Fruit fly (Drosophila melanogaster) whole organism, embryonic: ENCODE measurements around the gene CG11279.
A peak's percentile ranks its signal among the peaks of the same experiment; 100 is the strongest.

Source experiments
- Aef1 ChIP-seq: fragments of 200-800 bp; sonication (Bioruptor generic); IDR thresholded peaks from 3 replicates; pipeline ENCODE4 v1.3.6; 2022; ENCODE audit warnings: missing biosample characterization, missing genetic modification characterization
- Atf-2 ChIP-seq: fragments of 200-800 bp; sonication (Bioruptor generic); optimal IDR thresholded peaks from 2 replicates; lab custom pipeline; 2016; ENCODE audit warnings: missing biosample characterization, missing genetic modification characterization
- B-H1 ChIP-seq: fragments of 200-800 bp; sonication (Bioruptor generic); IDR thresholded peaks from 3 replicates; pipeline ENCODE4 v1.3.6; 2022; ENCODE audit warnings: missing biosample characterization, missing genetic modification characterization
- CG10321 ChIP-seq: fragments of 200-800 bp; sonication (Bioruptor generic); IDR thresholded peaks from 2 replicates; pipeline ENCODE4 v1.3.6; 2022; ENCODE audit warnings: missing biosample characterization, missing genetic modification characterization
- CG10462 ChIP-seq: fragments of 200-800 bp; sonication (Bioruptor generic); optimal IDR thresholded peaks from 2 replicates; lab custom pipeline; 2016; ENCODE audit warnings: missing biosample characterization, missing genetic modification characterization
- CG11247 ChIP-seq: fragments of 200-800 bp; sonication (Bioruptor generic); IDR thresholded peaks from 2 replicates; pipeline ENCODE4 v1.3.6; 2022; ENCODE audit warnings: missing biosample characterization, missing genetic modification characterization
- CG11398 ChIP-seq: fragments of 200-800 bp; sonication (Bioruptor generic); optimal IDR thresholded peaks from 2 replicates; lab custom pipeline; 2016; ENCODE audit warnings: missing biosample characterization, missing genetic modification characterization
- CG14965 ChIP-seq: fragments of 200-800 bp; sonication (Bioruptor generic); optimal IDR thresholded peaks from 2 replicates; lab custom pipeline; 2016; ENCODE audit warnings: missing biosample characterization, missing genetic modification characterization, borderline replicate concordance
- CG15479 ChIP-seq: fragments of 200-800 bp; sonication (Bioruptor generic); optimal IDR thresholded peaks from 3 replicates; lab custom pipeline; 2019; ENCODE audit warnings: missing biosample characterization, mild to moderate bottlenecking, missing genetic modification characterization, moderate library complexity
- CG15514 ChIP-seq: fragments of 200-800 bp; sonication (Bioruptor generic); optimal IDR thresholded peaks from 3 replicates; lab custom pipeline; 2017; ENCODE audit warnings: missing biosample characterization, missing genetic modification characterization, mild to moderate bottlenecking, moderate library complexity, missing genetic modification reagents
- CG17359 ChIP-seq: fragments of 200-800 bp; sonication (Bioruptor generic); optimal IDR thresholded peaks from 3 replicates; lab custom pipeline; 2018; ENCODE audit warnings: missing biosample characterization, mild to moderate bottlenecking, missing genetic modification characterization, moderate library complexity
- CG17385 ChIP-seq: fragments of 200-800 bp; sonication (Bioruptor generic); optimal IDR thresholded peaks from 3 replicates; lab custom pipeline; 2018; ENCODE audit warnings: missing biosample characterization, mild to moderate bottlenecking, missing genetic modification characterization
- CG17912 ChIP-seq: fragments of 200-800 bp; sonication (Bioruptor generic); optimal IDR thresholded peaks from 2 replicates; lab custom pipeline; 2018; ENCODE audit warnings: missing biosample characterization, mild to moderate bottlenecking, missing genetic modification characterization
- CG2129 ChIP-seq: fragments of 200-800 bp; sonication (Bioruptor generic); IDR thresholded peaks from 2 replicates; pipeline ENCODE4 v1.3.6; 2022; ENCODE audit warnings: missing biosample characterization, missing genetic modification characterization; ENCODE audit not compliant: partially characterized antibody
- CG2712 ChIP-seq: fragments of 200-800 bp; optimal IDR thresholded peaks from 3 replicates; lab custom pipeline; 2019; ENCODE audit warnings: missing biosample characterization, mild to moderate bottlenecking, missing genetic modification characterization, moderate library complexity
- CG4617 ChIP-seq: fragments of 200-800 bp; sonication (Bioruptor generic); optimal IDR thresholded peaks from 3 replicates; lab custom pipeline; 2016; ENCODE audit warnings: missing biosample characterization, missing genetic modification characterization, borderline replicate concordance
- CG6654 ChIP-seq: fragments of 200-800 bp; sonication (Bioruptor generic); optimal IDR thresholded peaks from 2 replicates; lab custom pipeline; 2017; ENCODE audit warnings: missing biosample characterization, mild to moderate bottlenecking, missing genetic modification characterization
- CG6791 ChIP-seq: fragments of 200-800 bp; sonication (Bioruptor generic); IDR thresholded peaks from 3 replicates; pipeline ENCODE4 v1.3.6; 2022; ENCODE audit warnings: missing biosample characterization, missing genetic modification characterization; ENCODE audit not compliant: partially characterized antibody
- CG8359 ChIP-seq: fragments of 200-800 bp; sonication (Bioruptor generic); optimal IDR thresholded peaks from 2 replicates; lab custom pipeline; 2017; ENCODE audit warnings: missing biosample characterization, mild to moderate bottlenecking, missing genetic modification characterization, borderline replicate concordance
- CG8478 ChIP-seq: fragments of >200 bp; optimal IDR thresholded peaks from 2 replicates; lab custom pipeline; 2018
- CoRest ChIP-seq: fragments of 200-800 bp; sonication (Bioruptor generic); optimal IDR thresholded peaks from 3 replicates; lab custom pipeline; 2018; ENCODE audit warnings: missing biosample characterization, mild to moderate bottlenecking, missing genetic modification characterization, moderate library complexity
- CrebB ChIP-seq: fragments of 200-800 bp; sonication (Bioruptor generic); optimal IDR thresholded peaks from 3 replicates; lab custom pipeline; 2018; ENCODE audit warnings: missing biosample characterization, mild to moderate bottlenecking, missing genetic modification characterization
- Dbx ChIP-seq: fragments of 200-800 bp; sonication (Bioruptor generic); IDR thresholded peaks from 3 replicates; pipeline ENCODE4 v1.3.6; 2022; ENCODE audit warnings: missing biosample characterization, missing genetic modification characterization
- Doc2 ChIP-seq: fragments of 200-800 bp; sonication (Bioruptor generic); IDR thresholded peaks from 2 replicates; pipeline ENCODE4 v1.3.6; 2022; ENCODE audit warnings: missing biosample characterization, missing genetic modification characterization
- Dp ChIP-seq: fragments of 200-800 bp; sonication (Bioruptor generic); optimal IDR thresholded peaks from 2 replicates; lab custom pipeline; 2018; ENCODE audit warnings: missing biosample characterization, mild to moderate bottlenecking, missing genetic modification characterization, moderate library complexity
- HHEX ChIP-seq: fragments of 200-800 bp; sonication (Bioruptor generic); optimal IDR thresholded peaks from 3 replicates; lab custom pipeline; 2017; ENCODE audit warnings: missing biosample characterization, mild to moderate bottlenecking, missing genetic modification characterization, missing genetic modification reagents
- Hsf ChIP-seq: fragments of 200-800 bp; sonication (Bioruptor generic); optimal IDR thresholded peaks from 3 replicates; lab custom pipeline; 2016; ENCODE audit warnings: missing biosample characterization, missing genetic modification characterization
- NK7.1 ChIP-seq: fragments of 200-800 bp; sonication (Bioruptor generic); optimal IDR thresholded peaks from 3 replicates; lab custom pipeline; 2016; ENCODE audit warnings: missing biosample characterization, missing genetic modification characterization
- PHDP ChIP-seq: fragments of 200-800 bp; sonication (Bioruptor generic); optimal IDR thresholded peaks from 3 replicates; lab custom pipeline; 2018; ENCODE audit warnings: missing biosample characterization, mild to moderate bottlenecking, missing genetic modification characterization, moderate library complexity
- Trl ChIP-seq, 3 experiments: fragments of >200 bp in 2 of 3; fragments of 200-800 bp in 1 of 3; sonication (Bioruptor generic) in 1 of 3; optimal IDR thresholded peaks; 2 replicates in 1 of 3; 3 replicates in 2 of 3; lab custom pipeline; 2016 to 2017; ENCODE audit warnings: missing biosample characterization in 1 of 3, missing genetic modification characterization in 1 of 3
- YL-1 ChIP-seq: fragments of 200-800 bp; sonication (Bioruptor generic); optimal IDR thresholded peaks from 3 replicates; lab custom pipeline; 2017; ENCODE audit warnings: missing biosample characterization, mild to moderate bottlenecking, missing genetic modification characterization
- ac ChIP-seq: fragments of 200-800 bp; sonication (Bioruptor generic); optimal IDR thresholded peaks from 3 replicates; lab custom pipeline; 2017; ENCODE audit warnings: missing biosample characterization, mild to moderate bottlenecking, missing genetic modification characterization
- ap ChIP-seq: fragments of 200-800 bp; sonication (Bioruptor generic); IDR thresholded peaks from 2 replicates; pipeline ENCODE4 v1.3.6; 2022; ENCODE audit warnings: missing biosample characterization, missing genetic modification characterization
- da ChIP-seq: fragments of 200-800 bp; sonication (Bioruptor generic); optimal IDR thresholded peaks from 2 replicates; lab custom pipeline; 2016; ENCODE audit warnings: missing biosample characterization, missing genetic modification characterization
- disco-r ChIP-seq: fragments of 200-800 bp; sonication (Bioruptor generic); optimal IDR thresholded peaks from 2 replicates; lab custom pipeline; 2016; ENCODE audit warnings: missing biosample characterization, missing genetic modification characterization
- dm ChIP-seq: fragments of 200-800 bp; sonication (Bioruptor generic); optimal IDR thresholded peaks from 3 replicates; lab custom pipeline; 2016; ENCODE audit warnings: missing biosample characterization, missing genetic modification characterization
- dysf ChIP-seq: fragments of 200-800 bp; sonication (Bioruptor generic); IDR thresholded peaks from 3 replicates; pipeline ENCODE4 v1.3.6; 2022; ENCODE audit warnings: missing biosample characterization, missing genetic modification characterization
- gro ChIP-seq: fragments of 200-800 bp; sonication (Bioruptor generic); optimal IDR thresholded peaks from 2 replicates; lab custom pipeline; 2016; ENCODE audit warnings: missing biosample characterization, missing genetic modification characterization
- hb ChIP-seq: fragments of 200-800 bp; sonication (Bioruptor generic); IDR thresholded peaks from 3 replicates; pipeline ENCODE4 v1.3.6; 2022; ENCODE audit warnings: missing biosample characterization, missing genetic modification characterization; ENCODE audit not compliant: partially characterized antibody
- jing ChIP-seq: fragments of 200-800 bp; sonication (Bioruptor generic); optimal IDR thresholded peaks from 2 replicates; lab custom pipeline; 2018; ENCODE audit warnings: missing biosample characterization, mild to moderate bottlenecking, missing genetic modification characterization
- kay ChIP-seq: fragments of 200-800 bp; sonication (Bioruptor generic); optimal IDR thresholded peaks from 2 replicates; lab custom pipeline; 2016; ENCODE audit warnings: missing biosample characterization, missing genetic modification characterization
- ken ChIP-seq: fragments of 200-800 bp; sonication (Bioruptor generic); IDR thresholded peaks from 3 replicates; pipeline ENCODE4 v1.3.6; 2022; ENCODE audit warnings: missing biosample characterization, missing genetic modification characterization
- org-1 ChIP-seq: fragments of 200-800 bp; sonication (Bioruptor generic); optimal IDR thresholded peaks from 2 replicates; lab custom pipeline; 2017; ENCODE audit warnings: missing biosample characterization, missing genetic modification characterization
- psq ChIP-seq: fragments of 200-800 bp; sonication (Bioruptor generic); optimal IDR thresholded peaks from 2 replicates; lab custom pipeline; 2017; ENCODE audit warnings: missing biosample characterization, missing genetic modification characterization
- ranshi ChIP-seq: fragments of 200-800 bp; sonication (Bioruptor generic); IDR thresholded peaks from 2 replicates; pipeline ENCODE4 v1.3.6; 2022; ENCODE audit warnings: missing biosample characterization, missing genetic modification characterization
- sens-2 ChIP-seq: fragments of 200-800 bp; sonication (Bioruptor generic); IDR thresholded peaks from 2 replicates; pipeline ENCODE4 v1.3.6; 2022; ENCODE audit warnings: missing biosample characterization, missing genetic modification characterization
- slp2 ChIP-seq: fragments of 200-800 bp; sonication (Bioruptor generic); optimal IDR thresholded peaks from 2 replicates; lab custom pipeline; 2016; ENCODE audit warnings: missing biosample characterization, missing genetic modification characterization
- ttk ChIP-seq: fragments of 200-800 bp; sonication (Bioruptor generic); IDR thresholded peaks from 2 replicates; pipeline ENCODE4 v2.1.2; 2022; ENCODE audit warnings: missing biosample characterization, missing genetic modification characterization
- unpg ChIP-seq: fragments of 200-800 bp; sonication (Bioruptor generic); optimal IDR thresholded peaks from 3 replicates; lab custom pipeline; 2018; ENCODE audit warnings: missing biosample characterization, mild to moderate bottlenecking, missing genetic modification characterization, moderate library complexity

Gene CG11279

DNA sequence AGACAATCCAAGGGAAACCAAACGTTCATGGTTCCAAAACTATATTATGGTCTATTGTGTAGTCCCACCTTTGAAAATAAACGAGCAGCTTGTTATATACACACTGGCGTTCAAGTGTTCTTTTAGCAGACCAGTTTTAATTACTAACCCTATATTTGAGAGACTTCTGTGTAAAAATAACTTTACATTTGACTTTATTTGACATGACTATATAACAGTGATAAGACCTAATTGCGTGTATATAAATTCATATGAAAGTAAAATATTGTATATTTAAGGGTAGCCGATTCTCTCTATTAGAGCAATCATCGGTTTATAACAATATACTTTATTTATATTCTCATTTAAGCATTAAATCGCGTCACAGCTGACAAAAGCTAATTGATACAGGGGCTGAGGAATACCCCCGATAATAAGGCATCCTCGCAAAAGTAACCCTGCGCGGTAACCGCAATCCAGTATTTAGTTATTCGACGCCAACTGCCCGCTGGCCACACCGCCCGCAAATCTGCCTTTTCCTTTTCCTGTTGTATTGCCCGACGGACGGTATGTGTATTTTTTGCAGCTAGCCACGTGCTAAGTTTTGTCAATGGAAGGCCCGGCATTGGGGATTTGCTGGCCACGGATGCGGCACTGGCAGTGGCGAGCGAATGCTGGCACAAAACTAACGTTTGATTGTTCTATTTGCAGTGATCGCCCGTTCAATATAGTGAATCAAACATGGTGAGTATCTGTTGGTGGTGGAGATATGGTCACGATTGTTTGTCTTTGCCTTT, 5.3 kb upstream of the CG11279 start, which contains the start of gene RpS4 (continued):
- TF ChIP-seq Dbx (GFP tag; lab: Robert Waterston, UW) (peak; percentile 91), CG4617 (GFP tag; lab: Kevin White, UChicago) (peak; percentile 68), sens-2 (GFP tag; lab: Robert Waterston, UW) (peak; percentile 92), gro (GFP tag; lab: Kevin White, UChicago) (peak; percentile 93), Aef1 (GFP tag; lab: Robert Waterston, UW) (peak; percentile 72; the same call in 2 of the 3 replicates), disco-r (GFP tag; lab: Kevin White, UChicago) (peak; percentile 84), YL-1 (GFP tag; lab: Kevin White, UChicago) (peak; percentile 99), PHDP (tag; lab: Kevin White, UChicago) (peak; percentile 92), CG2129 (GFP tag; lab: Robert Waterston, UW) (no peak), CG11247 (peak; percentile 87), CrebB (tag; lab: Kevin White, UChicago) (peak; percentile 97), org-1 (GFP tag; lab: Kevin White, UChicago) (peak; percentile 90), CG14965 (peak; percentile 67), HHEX (GFP tag; lab: Kevin White, UChicago) (peak; percentile 96), CG8359 (GFP tag; lab: Kevin White, UChicago) (peak; percentile 85), Hsf (peak; percentile 86), CG17912 (GFP tag; lab: Kevin White, UChicago) (peak; percentile 98), CG6791 (0 out of 3 replicates have a peak, but pooled peaks have one; percentile 38), CG15514 (GFP tag; lab: Kevin White, UChicago) (peak; percentile 92), slp2 (peak; percentile 88), NK7.1 (peak; percentile 87), Dp (GFP tag; lab: Kevin White, UChicago) (peak; percentile 27), CG6654 (GFP tag; lab: Kevin White, UChicago) (peak; percentile 61), CG15479 (GFP tag; lab: Kevin White, UChicago) (peak; percentile 34), dysf (peak; percentile 78), ap (peak; percentile 69), ac (peak; percentile 92), ranshi (peak; percentile 80), da (GFP tag; lab: Kevin White, UChicago) (peak; percentile 82), dm (GFP tag; lab: Kevin White, UChicago) (peak; percentile 98), CG8478 (lab: Kevin White, UChicago) (no peak), psq (GFP tag; lab: Kevin White, UChicago) (peak; percentile 64), B-H1 (GFP tag; lab: Robert Waterston, UW) (peak; percentile 61), ttk (peak; percentile 76), CG17385 (peak; percentile 92), Trl (optimal IDR thresholded peaks at IDR 0.05; lab: Kevin White, UChicago) (no peak), Trl (GFP tag; optimal IDR thresholded peaks at IDR 0.05; lab: Kevin White, UChicago) (peak; percentile 89), hb (GFP tag; lab: Robert Waterston, UW) (no peak), ken (GFP tag; lab: Robert Waterston, UW) (peak; percentile 88), kay (peak; percentile 39), unpg (GFP tag; lab: Kevin White, UChicago) (peak; percentile 91), jing (GFP tag; lab: Kevin White, UChicago) (peak; percentile 46), CG2712 (tag; lab: Kevin White, UChicago) (peak; percentile 78), CoRest (tag; lab: Kevin White, UChicago) (peak; percentile 74), Atf-2 (GFP tag; lab: Kevin White, UChicago) (peak; percentile 70), Doc2 (GFP tag; lab: Robert Waterston, UW) (no peak), CG10462 (GFP tag; lab: Kevin White, UChicago) (peak; percentile 31), CG10321 (GFP tag; lab: Robert Waterston, UW) (peak; percentile 69; the same call in 1 of the 2 replicates), CG11398 (peak; percentile 82), CG17359 (tag; lab: Kevin White, UChicago) (peak; percentile 84)
